Worm (Caenorhabditis elegans): ENCODE measurements around the gene rbd-1.
"Not testable (repeated sequence)": the region's sequence is repeated elsewhere in the genome, so short reads cannot be mapped to it uniquely, and the experiment has no call there.

The rbd-1 gene

DNA sequence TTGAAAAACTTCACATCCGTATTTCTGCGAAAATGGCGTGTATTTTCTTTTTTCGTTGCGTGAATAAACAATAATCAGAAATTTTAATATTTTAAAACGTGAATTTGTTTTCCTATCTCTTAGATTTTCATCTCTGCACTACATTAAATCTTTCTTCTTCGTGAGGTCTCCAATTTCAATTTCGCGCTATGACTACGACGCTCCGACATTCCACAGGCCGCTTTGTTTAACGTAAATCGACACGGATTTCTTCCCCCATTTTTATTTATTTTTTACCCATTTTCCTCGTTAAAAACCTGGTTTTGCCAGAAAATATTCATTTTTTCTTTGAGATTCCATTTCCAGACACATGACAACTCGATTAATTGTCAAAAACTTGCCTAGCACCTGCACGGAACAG lies at the start of gene rbd-1, which contains the start of gene T23F6.3:
Gene rbd-1 (plus strand): TSS at position 346 of the 400 bp plus-strand sequence.
Gene T23F6.3 (minus strand): TSS at position 120 of the 400 bp plus-strand sequence.
- TF ChIP-seq pqm-1 (tag; optimal IDR thresholded peaks at IDR 0.05) (peak; percentile 70), R02D3.7 (tag; optimal IDR thresholded peaks at IDR 0.05) (peak; percentile 99), lsy-12 (tag; optimal IDR thresholded peaks at IDR 0.05) (peak; percentile 57), nhr-11 (tag; optimal IDR thresholded peaks at IDR 0.05) (peak; percentile 69), ZK546.5 (tag; optimal IDR thresholded peaks at IDR 0.05) (no peak), elt-1 (tag; optimal IDR thresholded peaks at IDR 0.05) (no peak), fkh-10 (GFP tag; optimal IDR thresholded peaks at IDR 0.05) (no peak), nhr-23 (tag; optimal IDR thresholded peaks at IDR 0.05) (peak; percentile 92), elt-2 (tag; optimal IDR thresholded peaks at IDR 0.05) (peak; percentile 48), lin-39 (tag; optimal IDR thresholded peaks at IDR 0.05) (peak; percentile 69), tbx-2 (tag; optimal IDR thresholded peaks at IDR 0.05) (peak; percentile 55), nhr-77 (tag; optimal IDR thresholded peaks at IDR 0.05) (peak; percentile 64), nhr-25 (tag; optimal IDR thresholded peaks at IDR 0.05) (peak; percentile 71), nfya-1 (tag; optimal IDR thresholded peaks at IDR 0.05; ENCODE audit: insufficient read depth) (peak; percentile 84), snpc-4 (tag; optimal IDR thresholded peaks at IDR 0.05) (peak; percentile 75), ztf-4 (tag; optimal IDR thresholded peaks at IDR 0.05) (no peak), nhr-237 (tag; optimal IDR thresholded peaks at IDR 0.05) (no peak), mml-1 (tag; optimal IDR thresholded peaks at IDR 0.05) (no peak), ama-1 (optimal IDR thresholded peaks at IDR 0.05) (no peak), eor-1 (tag; optimal IDR thresholded peaks at IDR 0.05) (no peak), pha-4 (tag; optimal IDR thresholded peaks at IDR 0.05) (peak; percentile 95), egl-5 (tag; optimal IDR thresholded peaks at IDR 0.05) (peak; percentile 73), skn-1 (tag; optimal IDR thresholded peaks at IDR 0.05) (peak; percentile 57), hmg-11 (tag; optimal IDR thresholded peaks at IDR 0.05) (peak; percentile 89), elt-3 (tag; optimal IDR thresholded peaks at IDR 0.05) (no peak), nhr-43 (tag; optimal IDR thresholded peaks at IDR 0.05; ENCODE audit: poor library complexity, severe bottlenecking) (peak; percentile 86), nhr-12 (tag; optimal IDR thresholded peaks at IDR 0.05) (no peak), egl-27 (tag; optimal IDR thresholded peaks at IDR 0.05) (no peak), ceh-28 (tag; optimal IDR thresholded peaks at IDR 0.05) (peak; percentile 73), ceh-82 (tag; optimal IDR thresholded peaks at IDR 0.05) (peak; percentile 82), lin-15B (tag; optimal IDR thresholded peaks at IDR 0.05) (peak; percentile 83), ceh-9 (tag; optimal IDR thresholded peaks at IDR 0.05) (no peak), ztf-11 (tag; optimal IDR thresholded peaks at IDR 0.05) (no peak), jun-1 (tag; optimal IDR thresholded peaks at IDR 0.05) (peak; percentile 54), zag-1 (tag; optimal IDR thresholded peaks at IDR 0.05) (no peak), mdl-1 (tag; optimal IDR thresholded peaks at IDR 0.05) (no peak), aly-2 (tag; optimal IDR thresholded peaks at IDR 0.05) (no peak)

DNA sequence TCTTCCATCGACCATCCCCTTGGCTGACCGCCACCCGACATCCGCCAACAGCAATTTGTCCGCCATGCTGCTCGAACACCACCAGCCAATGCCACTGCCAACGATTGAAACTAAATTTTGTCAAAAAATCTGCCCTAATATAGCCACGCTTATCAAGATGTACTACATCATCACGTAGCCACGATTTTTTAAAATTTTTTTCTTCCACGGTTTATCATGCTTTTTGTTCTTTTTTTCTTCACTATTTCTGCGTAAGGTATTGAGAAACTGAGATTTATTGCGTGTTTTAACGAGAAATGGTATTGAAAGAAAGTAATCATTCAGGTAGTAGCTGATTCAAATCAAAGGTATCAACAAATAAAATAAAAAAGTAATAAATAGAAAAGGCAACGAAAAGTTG lies 47.6 kb upstream of the rbd-1 start, which contains the start of gene T23B5.6:
Gene T23B5.6 (minus strand): TSS at position 101 of the 400 bp plus-strand sequence.
- TF ChIP-seq egl-27, hmg-11, pqm-1 (tag; optimal IDR thresholded peaks at IDR 0.05): not testable (repeated sequence)

- TF ChIP-seq egl-5 (tag; optimal IDR thresholded peaks at IDR 0.05) (no peak), lin-39 (tag; optimal IDR thresholded peaks at IDR 0.05) (peak; percentile 36), elt-3 (tag; optimal IDR thresholded peaks at IDR 0.05) (no peak), lin-15B (tag; optimal IDR thresholded peaks at IDR 0.05) (peak; percentile 54), lsy-12 (tag; optimal IDR thresholded peaks at IDR 0.05) (no peak), nfya-1 (tag; optimal IDR thresholded peaks at IDR 0.05; ENCODE audit: insufficient read depth) (peak; percentile 36)
These were observed 40.4 kb upstream of the rbd-1 start, which contains the start of gene prmt-9 for ce11 chrIV:12684341-12684740. prmt-9 (minus strand) TSS chrIV:12684378.
